Worm (Caenorhabditis elegans): ENCODE results near the gene par-5.

par-5 gene

DNA sequence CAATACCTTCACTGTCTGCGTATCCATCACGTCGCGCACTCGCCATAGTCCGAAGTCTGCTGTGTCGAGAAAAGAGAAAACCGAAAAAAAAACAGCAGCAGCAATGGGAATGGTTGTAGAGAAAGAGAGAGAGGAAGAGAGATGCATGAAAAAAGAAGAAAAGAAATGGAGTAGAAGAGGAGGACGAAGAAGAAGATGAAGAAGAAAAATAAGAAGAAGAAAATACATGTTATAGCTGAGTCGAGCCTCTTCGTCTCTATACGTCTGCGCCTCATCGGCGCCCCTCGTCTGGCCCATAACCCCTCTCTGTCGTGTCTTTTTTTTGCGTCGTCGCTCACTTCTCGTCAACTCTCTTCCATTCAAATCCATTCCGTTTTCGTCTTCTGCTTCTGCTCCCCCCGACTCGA is 12.0 kb downstream of the par-5 start (continued):
- 0 out of 2 replicates have a peak, but pooled peaks have one; percentile 3 for TF ChIP-seq egrh-3 (GFP tag; IDR thresholded peaks at IDR 0.05)
- TF ChIP-seq rec-8 (tag; optimal IDR thresholded peaks at IDR 0.05): no peak
- no peak for TF ChIP-seq xnd-1 (tag; optimal IDR thresholded peaks at IDR 0.05)
- no peak for TF ChIP-seq sdz-38 (tag; optimal IDR thresholded peaks at IDR 0.05)
- no peak for TF ChIP-seq tbx-9 (tag; optimal IDR thresholded peaks at IDR 0.05; ENCODE audit: borderline replicate concordance)
- no peak for TF ChIP-seq nfyb-1 (GFP tag; IDR thresholded peaks at IDR 0.05)
- no peak for TF ChIP-seq ztf-3 (GFP tag; optimal IDR thresholded peaks at IDR 0.05)
- peak; percentile 20 for TF ChIP-seq atf-7 (tag; optimal IDR thresholded peaks at IDR 0.05)
- peak; percentile 34 for TF ChIP-seq die-1 (tag; optimal IDR thresholded peaks at IDR 0.05)
- no peak for TF ChIP-seq attf-3 (GFP tag; conservative IDR thresholded peaks at IDR 0.05)
- no peak for TF ChIP-seq ceh-91 (GFP tag; IDR thresholded peaks at IDR 0.05)
- no peak for TF ChIP-seq ztf-22 (GFP tag; optimal IDR thresholded peaks at IDR 0.05)
- TF ChIP-seq chd-7 (tag; optimal IDR thresholded peaks at IDR 0.05): peak; percentile 18
- TF ChIP-seq F52B5.7 (tag; optimal IDR thresholded peaks at IDR 0.05): no peak
- no peak for TF ChIP-seq madf-6 (GFP tag; IDR thresholded peaks at IDR 0.05)
- TF ChIP-seq lin-35 (GFP tag; optimal IDR thresholded peaks at IDR 0.05): no peak
- TF ChIP-seq ceh-27 (GFP tag; optimal IDR thresholded peaks at IDR 0.05): peak; percentile 49
- TF ChIP-seq let-526 (GFP tag; IDR thresholded peaks at IDR 0.05): no peak
- TF ChIP-seq ama-1 (optimal IDR thresholded peaks at IDR 0.05): no peak
- no peak for TF ChIP-seq ama-1 (GFP tag; optimal IDR thresholded peaks at IDR 0.05)
- no peak for TF ChIP-seq ztf-28 (GFP tag; IDR thresholded peaks at IDR 0.05)
- no peak for TF ChIP-seq snpc-4 (GFP tag; optimal IDR thresholded peaks at IDR 0.05)
- TF ChIP-seq snpc-4 (tag; optimal IDR thresholded peaks at IDR 0.05): peak in 1 of 4 experiments; percentile 28
- peak; percentile 40 for TF ChIP-seq ZK185.1 (tag; optimal IDR thresholded peaks at IDR 0.05; ENCODE audit: poor library complexity, severe bottlenecking)
- TF ChIP-seq F55B11.4 (tag; optimal IDR thresholded peaks at IDR 0.05; ENCODE audit: borderline replicate concordance, insufficient read depth): no peak
- TF ChIP-seq zfh-2 (GFP tag; conservative IDR thresholded peaks at IDR 0.05): no peak; the same call in 1 of the 2 replicates
- peak; percentile 74 for TF ChIP-seq lin-40 (tag; optimal IDR thresholded peaks at IDR 0.05)
- TF ChIP-seq fkh-3 (tag; optimal IDR thresholded peaks at IDR 0.05): no peak
- 0 out of 2 replicates have a peak, but pooled peaks have one; percentile 26 for TF ChIP-seq rcor-1 (GFP tag; IDR thresholded peaks at IDR 0.05)
- TF ChIP-seq hmg-1.2 (GFP tag; IDR thresholded peaks at IDR 0.05): peak; percentile 65; the same call in 1 of the 2 replicates
- no peak for TF ChIP-seq cebp-2 (GFP tag; IDR thresholded peaks at IDR 0.05)
- 0 out of 2 replicates have a peak, but pooled peaks have one; percentile 15 for TF ChIP-seq C06A6.2 (GFP tag; conservative IDR thresholded peaks at IDR 0.05)
- TF ChIP-seq hlh-26 (GFP tag; conservative IDR thresholded peaks at IDR 0.05): no peak
- TF ChIP-seq gei-17 (GFP tag; optimal IDR thresholded peaks at IDR 0.05): no peak
- peak; percentile 40 for TF ChIP-seq madf-10 (tag; optimal IDR thresholded peaks at IDR 0.05)
- no peak for TF ChIP-seq ekl-4 (GFP tag; IDR thresholded peaks at IDR 0.05)
- TF ChIP-seq egl-44 (GFP tag; IDR thresholded peaks at IDR 0.05): 0 out of 2 replicates have a peak, but pooled peaks have one; percentile 27
- no peak for TF ChIP-seq egl-18 (GFP tag; IDR thresholded peaks at IDR 0.05)
- TF ChIP-seq tbp1 (GFP tag; optimal IDR thresholded peaks at IDR 0.05): peak; percentile 28
- TF ChIP-seq ztf-26 (tag; optimal IDR thresholded peaks at IDR 0.05): peak; percentile 49

DNA sequence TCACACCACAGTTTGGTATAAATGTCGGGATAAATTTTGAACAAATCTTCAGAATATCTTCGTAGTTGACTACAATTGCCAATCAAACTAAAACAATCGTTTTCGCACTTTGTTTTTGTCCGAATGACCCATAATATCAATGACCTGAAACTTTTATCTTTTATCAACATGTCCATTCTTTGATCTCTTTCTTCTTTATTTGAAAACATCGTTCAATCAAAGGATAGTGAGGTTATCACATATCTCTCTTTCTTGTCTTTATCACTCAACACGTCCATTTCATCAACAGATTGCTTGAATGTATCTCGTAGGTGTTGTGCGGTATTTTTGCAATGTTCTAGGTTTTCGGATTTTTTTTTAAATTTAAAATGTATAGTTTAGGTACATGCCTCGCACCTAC is 12.7 kb downstream of the par-5 start:
- TF ChIP-seq sea-2 (GFP tag; IDR thresholded peaks at IDR 0.05) (no peak), T26A5.8 (tag; optimal IDR thresholded peaks at IDR 0.05) (no peak), ztf-3 (GFP tag; optimal IDR thresholded peaks at IDR 0.05) (no peak), C06A6.2 (GFP tag; conservative IDR thresholded peaks at IDR 0.05) (no peak), ztf-26 (tag; optimal IDR thresholded peaks at IDR 0.05) (no peak), mel-28 (tag; optimal IDR thresholded peaks at IDR 0.05; ENCODE audit: borderline replicate concordance) (no peak), xnd-1 (tag; optimal IDR thresholded peaks at IDR 0.05) (no peak), Y53G8AR.9 (GFP tag; conservative IDR thresholded peaks at IDR 0.05) (no peak), tbx-9 (tag; optimal IDR thresholded peaks at IDR 0.05; ENCODE audit: borderline replicate concordance) (no peak), repo-1 (tag; optimal IDR thresholded peaks at IDR 0.05) (no peak), sptf-2 (GFP tag; optimal IDR thresholded peaks at IDR 0.05) (no peak), madf-3 (GFP tag; IDR thresholded peaks at IDR 0.05) (no peak), ztf-6 (GFP tag; IDR thresholded peaks at IDR 0.05) (no peak), Y67H2A.10 (GFP tag; conservative IDR thresholded peaks at IDR 0.05) (no peak), cebp-1 (GFP tag; IDR thresholded peaks at IDR 0.05) (no peak), cebp-1 (tag; optimal IDR thresholded peaks at IDR 0.05) (no peak)

All from whole organism, young adult.